Fruit fly (Drosophila melanogaster): Measurements from ENCODE around the gene CG14543.

Gene CG14543

DNA sequence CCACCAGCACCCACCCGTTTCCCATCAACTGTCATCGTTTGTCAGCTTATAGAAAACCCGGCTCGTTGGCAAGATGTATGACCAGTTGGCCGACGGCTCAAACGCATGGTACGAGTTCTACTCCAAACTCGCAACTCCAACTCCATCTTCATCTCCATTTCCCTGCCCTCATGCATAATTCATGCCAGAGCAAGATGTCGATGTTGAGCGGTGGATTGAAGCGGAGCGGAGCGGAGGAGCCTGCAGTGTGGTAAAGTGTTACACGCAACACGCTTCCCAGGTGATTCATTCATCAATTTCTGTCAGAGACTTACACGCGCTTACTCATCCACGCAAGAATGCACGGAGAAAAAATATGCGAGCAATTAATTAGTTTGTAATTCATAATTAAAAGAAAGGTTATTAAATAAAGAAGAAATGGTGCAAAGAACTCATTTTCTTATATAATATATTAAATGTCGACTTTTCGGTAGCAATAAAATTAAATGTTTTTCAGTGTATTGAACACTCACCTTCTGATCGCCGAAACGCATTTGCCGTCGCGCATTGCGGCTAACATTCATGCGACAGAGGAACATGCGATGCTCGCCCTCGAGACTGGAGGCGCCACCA lies 25.1 kb downstream of the CG14543 start:
- TF ChIP-seq CG5180 (GFP tag; optimal IDR thresholded peaks at IDR 0.05) (peak; percentile 26), tap (tag; optimal IDR thresholded peaks at IDR 0.05) (peak; percentile 36), sc (optimal IDR thresholded peaks at IDR 0.05) (no peak), sc (GFP tag; optimal IDR thresholded peaks at IDR 0.05) (peak; percentile 49), CG17361 (GFP tag; IDR thresholded peaks at IDR 0.05) (peak; percentile 60; the same call in 2 of the 3 replicates), CG2678 (tag; optimal IDR thresholded peaks at IDR 0.05) (no peak), pum (GFP tag; optimal IDR thresholded peaks at IDR 0.05) (no peak), Ada2b (GFP tag; IDR thresholded peaks at IDR 0.05) (peak; percentile 39; the same call in 1 of the 2 replicates), Sox102F (GFP tag; optimal IDR thresholded peaks at IDR 0.05) (peak; percentile 73), ssp (GFP tag; IDR thresholded peaks at IDR 0.05) (0 out of 2 replicates have a peak, but pooled peaks have one; percentile 30), Sox100B (GFP tag; optimal IDR thresholded peaks at IDR 0.05) (peak; percentile 56), CG6791 (GFP tag; IDR thresholded peaks at IDR 0.05; ENCODE audit: partially characterized antibody) (no peak), Hr3 (GFP tag; optimal IDR thresholded peaks at IDR 0.05) (peak; percentile 39), CG10267 (tag; optimal IDR thresholded peaks at IDR 0.05) (peak; percentile 65), ranshi (GFP tag; IDR thresholded peaks at IDR 0.05) (peak; percentile 58; the same call in 1 of the 2 replicates), Awh (GFP tag; IDR thresholded peaks at IDR 0.05) (peak; percentile 71; the same call in 1 of the 2 replicates), CG14710 (tag; optimal IDR thresholded peaks at IDR 0.05) (peak; percentile 70), Nf-YC (tag; optimal IDR thresholded peaks at IDR 0.05) (peak; percentile 16), esg (GFP tag; conservative IDR thresholded peaks at IDR 0.05) (peak; percentile 26; the same call in 1 of the 2 replicates), cas (GFP tag; IDR thresholded peaks at IDR 0.05) (no peak), TFAM (GFP tag; optimal IDR thresholded peaks at IDR 0.05) (no peak), CG6813 (GFP tag; optimal IDR thresholded peaks at IDR 0.05) (peak; percentile 12), CG4820 (GFP tag; optimal IDR thresholded peaks at IDR 0.05) (peak; percentile 52), Six4 (GFP tag; optimal IDR thresholded peaks at IDR 0.05) (peak; percentile 3), toy (GFP tag; IDR thresholded peaks at IDR 0.05) (no peak), Lpt (GFP tag; optimal IDR thresholded peaks at IDR 0.05) (no peak), zfh1 (GFP tag; IDR thresholded peaks at IDR 0.05) (peak; percentile 75), CG17802 (tag; optimal IDR thresholded peaks at IDR 0.05) (peak; percentile 8), CG10366 (GFP tag; IDR thresholded peaks at IDR 0.05) (peak; percentile 54), Xbp1 (GFP tag; optimal IDR thresholded peaks at IDR 0.05) (peak; percentile 47), CG32532 (GFP tag; IDR thresholded peaks at IDR 0.05) (no peak), sima (GFP tag; optimal IDR thresholded peaks at IDR 0.05) (no peak), ttk (GFP tag; IDR thresholded peaks at IDR 0.05) (peak; percentile 61; the same call in 1 of the 2 replicates), Mes4 (GFP tag; optimal IDR thresholded peaks at IDR 0.05) (no peak), unpg (GFP tag; optimal IDR thresholded peaks at IDR 0.05) (peak; percentile 71), oc (tag; optimal IDR thresholded peaks at IDR 0.05) (peak; percentile 58), seq (GFP tag; IDR thresholded peaks at IDR 0.05) (peak; percentile 55; the same call in 1 of the 2 replicates), CG15601 (tag; optimal IDR thresholded peaks at IDR 0.05) (peak; percentile 60), vvl (GFP tag; IDR thresholded peaks at IDR 0.05) (peak; percentile 95), CG4282 (GFP tag; optimal IDR thresholded peaks at IDR 0.05) (no peak), CoRest (tag; optimal IDR thresholded peaks at IDR 0.05) (peak; percentile 41), CG17829 (tag; optimal IDR thresholded peaks at IDR 0.05) (peak; percentile 74), Hr78 (GFP tag; optimal IDR thresholded peaks at IDR 0.05) (peak in 1 of 2 experiments; percentile 16), org-1 (GFP tag; optimal IDR thresholded peaks at IDR 0.05) (peak; percentile 4), nom (GFP tag; optimal IDR thresholded peaks at IDR 0.05) (peak; percentile 62), lmd (GFP tag; IDR thresholded peaks at IDR 0.05) (peak; percentile 33; the same call in 1 of the 2 replicates), peb (GFP tag; IDR thresholded peaks at IDR 0.05) (peak; percentile 64; the same call in 1 of the 2 replicates), Blimp-1 (GFP tag; optimal IDR thresholded peaks at IDR 0.05) (peak; percentile 75), Xrp1 (GFP tag; IDR thresholded peaks at IDR 0.05) (peak; percentile 82)
